Worm (Caenorhabditis elegans) whole organism, young adult: ENCODE measurements around the gene C06B3.1.

Experiments used
- D2030.7 ChIP-seq: fragments of 200-800 bp; sonication (Bioruptor generic); IDR thresholded peaks from 2 replicates; pipeline ENCODE4 v1.3.6; 2022; ENCODE audit warnings: missing genetic modification reagents, missing genetic modification characterization, missing compliant biosample characterization
- F22D6.2 ChIP-seq: sonication (generic microtip); optimal IDR thresholded peaks from 2 replicates; lab custom pipeline; 2016; ENCODE audit warnings: mild to moderate bottlenecking, missing genetic modification characterization, missing compliant biosample characterization
- F49E8.2 ChIP-seq: sonication (generic microtip); optimal IDR thresholded peaks from 3 replicates; lab custom pipeline; 2017; ENCODE audit warnings: missing genetic modification characterization, mild to moderate bottlenecking, missing compliant biosample characterization, antibody characterized with exemption, moderate library complexity; ENCODE audit not compliant: insufficient read depth
- F52B5.7 ChIP-seq: sonication (generic microtip); optimal IDR thresholded peaks from 2 replicates; lab custom pipeline; 2016; ENCODE audit warnings: mild to moderate bottlenecking, missing genetic modification characterization, missing compliant biosample characterization
- Y56A3A.18 ChIP-seq: fragments of 200-800 bp; sonication (Bioruptor generic); IDR thresholded peaks from 2 replicates; pipeline ENCODE4 v1.3.6; 2022; ENCODE audit warnings: missing genetic modification reagents, missing genetic modification characterization, missing compliant biosample characterization
- Y79H2A.3 ChIP-seq: fragments of 200-800 bp; sonication (Bioruptor generic); conservative IDR thresholded peaks from 2 replicates; pipeline ENCODE4 v1.3.6; 2022; ENCODE audit warnings: missing genetic modification reagents, missing genetic modification characterization, missing compliant biosample characterization
- akir-1 ChIP-seq: fragments of 200-800 bp; sonication (Bioruptor generic); optimal IDR thresholded peaks from 2 replicates; lab custom pipeline; 2018; ENCODE audit warnings: mild to moderate bottlenecking, missing genetic modification characterization, moderate library complexity, missing compliant biosample characterization
- ama-1 ChIP-seq, 3 experiments: fragments of 150-350 bp in 1 of 3; sonication (generic microtip) in 2 of 3; optimal IDR thresholded peaks; 2 replicates each; lab custom pipeline; 2014 to 2018; ENCODE audit warnings: missing biosample characterization in 2 of 3, missing genetic modification characterization in 2 of 3, missing genetic modification reagents in 2 of 3
- atf-7 ChIP-seq: sonication (generic microtip); optimal IDR thresholded peaks from 2 replicates; lab custom pipeline; 2017; ENCODE audit warnings: mild to moderate bottlenecking, missing genetic modification characterization, missing compliant biosample characterization
- bed-2 ChIP-seq: fragments of 200-800 bp; sonication (Bioruptor generic); IDR thresholded peaks from 2 replicates; pipeline ENCODE4 v1.3.6; 2022; ENCODE audit warnings: missing genetic modification reagents, missing genetic modification characterization, missing compliant biosample characterization
- ceh-27 ChIP-seq: fragments of 200-800 bp; sonication (Bioruptor generic); optimal IDR thresholded peaks from 2 replicates; lab custom pipeline; 2018; ENCODE audit warnings: mild to moderate bottlenecking, missing genetic modification characterization, moderate library complexity, missing compliant biosample characterization
- ceh-58 ChIP-seq: fragments of 200-800 bp; sonication (Bioruptor generic); IDR thresholded peaks from 2 replicates; pipeline ENCODE4 v1.3.6; 2022; ENCODE audit warnings: missing genetic modification characterization, missing compliant biosample characterization
- ceh-91 ChIP-seq: fragments of 200-800 bp; sonication (Bioruptor generic); IDR thresholded peaks from 2 replicates; pipeline ENCODE4 v1.3.6; 2022; ENCODE audit warnings: missing genetic modification reagents, missing genetic modification characterization, missing compliant biosample characterization
- chd-7 ChIP-seq: sonication (generic microtip); optimal IDR thresholded peaks from 2 replicates; lab custom pipeline; 2016; ENCODE audit warnings: mild to moderate bottlenecking, missing genetic modification characterization, moderate library complexity, missing compliant biosample characterization
- dpff-1 ChIP-seq: sonication (generic microtip); optimal IDR thresholded peaks from 2 replicates; lab custom pipeline; 2017; ENCODE audit warnings: mild to moderate bottlenecking, missing genetic modification characterization, missing compliant biosample characterization
- efl-1 ChIP-seq: fragments of 150-350 bp; optimal IDR thresholded peaks from 2 replicates; lab custom pipeline; 2014; ENCODE audit warnings: missing biosample characterization, missing genetic modification reagents, missing genetic modification characterization
- egl-18 ChIP-seq: fragments of 200-800 bp; sonication (Bioruptor generic); IDR thresholded peaks from 2 replicates; pipeline ENCODE4 v1.3.6; 2022; ENCODE audit warnings: missing genetic modification reagents, missing genetic modification characterization, missing compliant biosample characterization
- gei-17 ChIP-seq: fragments of 200-800 bp; sonication (Bioruptor generic); optimal IDR thresholded peaks from 2 replicates; lab custom pipeline; 2018; ENCODE audit warnings: mild to moderate bottlenecking, missing genetic modification characterization, missing compliant biosample characterization
- him-1 ChIP-seq: sonication (generic microtip); optimal IDR thresholded peaks from 2 replicates; lab custom pipeline; 2016; ENCODE audit warnings: missing genotype, missing genetic modification reagents, missing genetic modification characterization, missing compliant biosample characterization
- hmg-1.2 ChIP-seq: fragments of 200-800 bp; sonication (Bioruptor generic); IDR thresholded peaks from 2 replicates; pipeline ENCODE4 v1.3.6; 2022; ENCODE audit warnings: missing genetic modification reagents, missing genetic modification characterization, missing compliant biosample characterization
- let-526 ChIP-seq: fragments of 200-800 bp; sonication (Bioruptor generic); IDR thresholded peaks from 2 replicates; pipeline ENCODE4 v1.3.6; 2022; ENCODE audit warnings: missing genetic modification reagents, missing genetic modification characterization, missing compliant biosample characterization
- lin-35 ChIP-seq, 3 experiments: fragments of 150-350 bp in 2 of 3; sonication (generic microtip) in 1 of 3; optimal IDR thresholded peaks; 2 replicates each; lab custom pipeline; 2014 to 2018; ENCODE audit warnings: missing biosample characterization in 3 of 3, missing genetic modification characterization in 3 of 3, missing genetic modification reagents in 3 of 3
- lin-40 ChIP-seq: sonication (generic microtip); optimal IDR thresholded peaks from 2 replicates; lab custom pipeline; 2016; ENCODE audit warnings: missing genetic modification characterization, mild to moderate bottlenecking, missing compliant biosample characterization, missing genotype, missing genetic modification reagents
- madf-10 ChIP-seq: sonication (generic microtip); optimal IDR thresholded peaks from 2 replicates; lab custom pipeline; 2016; ENCODE audit warnings: mild to moderate bottlenecking, missing genetic modification characterization, missing compliant biosample characterization
- madf-3 ChIP-seq: fragments of 200-800 bp; sonication (Bioruptor generic); IDR thresholded peaks from 2 replicates; pipeline ENCODE4 v1.3.6; 2022; ENCODE audit warnings: missing genetic modification reagents, missing genetic modification characterization, missing compliant biosample characterization
- mel-28 ChIP-seq: sonication (generic microtip); optimal IDR thresholded peaks from 2 replicates; lab custom pipeline; 2016; ENCODE audit warnings: borderline replicate concordance, mild to moderate bottlenecking, missing genetic modification characterization, missing compliant biosample characterization
- mes-4 ChIP-seq: sonication (generic microtip); optimal IDR thresholded peaks from 2 replicates; lab custom pipeline; 2016; ENCODE audit warnings: missing genotype, missing genetic modification characterization, missing compliant biosample characterization
- mxl-1 ChIP-seq: sonication (generic microtip); optimal IDR thresholded peaks from 2 replicates; lab custom pipeline; 2016; ENCODE audit warnings: missing genetic modification characterization, missing compliant biosample characterization
- nfya-1 ChIP-seq: sonication (generic microtip); optimal IDR thresholded peaks from 2 replicates; lab custom pipeline; 2017; ENCODE audit warnings: antibody characterized with exemption, missing compliant biosample characterization, missing genetic modification characterization, borderline replicate concordance; ENCODE audit not compliant: insufficient read depth
- nfya-2 ChIP-seq: fragments of 200-800 bp; sonication (Bioruptor generic); IDR thresholded peaks from 2 replicates; pipeline ENCODE4 v1.3.6; 2022; ENCODE audit warnings: missing genetic modification reagents, missing genetic modification characterization, missing compliant biosample characterization
- nfyb-1 ChIP-seq: fragments of 200-800 bp; sonication (Bioruptor generic); IDR thresholded peaks from 2 replicates; pipeline ENCODE4 v1.3.6; 2022; ENCODE audit warnings: missing genetic modification reagents, missing genetic modification characterization, missing compliant biosample characterization
- nhr-120 ChIP-seq: fragments of 200-800 bp; sonication (Bioruptor generic); IDR thresholded peaks from 2 replicates; pipeline ENCODE4 v1.3.6; 2022; ENCODE audit warnings: missing genetic modification characterization, missing compliant biosample characterization
- rcor-1 ChIP-seq: fragments of 200-800 bp; sonication (Bioruptor generic); IDR thresholded peaks from 2 replicates; pipeline ENCODE4 v1.3.6; 2022; ENCODE audit warnings: missing genetic modification reagents, missing genetic modification characterization, missing compliant biosample characterization
- repo-1 ChIP-seq: sonication (generic microtip); optimal IDR thresholded peaks from 2 replicates; lab custom pipeline; 2017; ENCODE audit warnings: mild to moderate bottlenecking, missing genetic modification characterization, missing compliant biosample characterization
- rpc-1 ChIP-seq, 2 experiments: fragments of 150-350 bp in 1 of 2; sonication (generic microtip) in 1 of 2; optimal IDR thresholded peaks; 2 replicates each; lab custom pipeline; 2014 to 2018; ENCODE audit warnings: missing biosample characterization in 1 of 2, missing genetic modification characterization in 1 of 2, missing genetic modification reagents in 1 of 2, missing genotype in 1 of 2
- sdz-38 ChIP-seq: sonication (generic microtip); optimal IDR thresholded peaks from 2 replicates; lab custom pipeline; 2016; ENCODE audit warnings: missing genotype, missing genetic modification characterization, missing compliant biosample characterization
- sea-2 ChIP-seq: fragments of 200-800 bp; sonication (Bioruptor generic); IDR thresholded peaks from 2 replicates; pipeline ENCODE4 v1.3.6; 2022; ENCODE audit warnings: missing genetic modification characterization, missing compliant biosample characterization
- snpc-1.1 ChIP-seq: sonication (generic microtip); optimal IDR thresholded peaks from 2 replicates; lab custom pipeline; 2017; ENCODE audit warnings: missing genetic modification characterization, mild to moderate bottlenecking, missing compliant biosample characterization, antibody characterized with exemption, moderate library complexity, missing genotype, missing genetic modification reagents; ENCODE audit not compliant: insufficient read depth
- snpc-4 ChIP-seq, 5 experiments: fragments of 150-350 bp in 1 of 5; sonication (generic microtip) in 4 of 5; optimal IDR thresholded peaks; 2 replicates each; lab custom pipeline; 2014 to 2018; ENCODE audit warnings: missing genetic modification characterization in 5 of 5, missing biosample characterization in 3 of 5, antibody characterized with exemption in 2 of 5, mild to moderate bottlenecking in 2 of 5, missing compliant biosample characterization in 2 of 5, missing genotype in 2 of 5, moderate library complexity in 2 of 5, missing genetic modification reagents in 1 of 5
- tbp1 ChIP-seq: fragments of 200-800 bp; sonication (Bioruptor generic); optimal IDR thresholded peaks from 2 replicates; lab custom pipeline; 2018; ENCODE audit warnings: mild to moderate bottlenecking, missing genetic modification characterization, missing compliant biosample characterization
- tlf-1 ChIP-seq: fragments of 200-800 bp; sonication (Bioruptor generic); optimal IDR thresholded peaks from 2 replicates; lab custom pipeline; 2018; ENCODE audit warnings: mild to moderate bottlenecking, missing genetic modification characterization, missing compliant biosample characterization
- unc-62 ChIP-seq: fragments of 150-350 bp; optimal IDR thresholded peaks from 2 replicates; lab custom pipeline; 2014; ENCODE audit warnings: missing biosample characterization, missing genetic modification reagents, missing genetic modification characterization
- xnd-1 ChIP-seq: sonication (generic microtip); optimal IDR thresholded peaks from 2 replicates; lab custom pipeline; 2016; ENCODE audit warnings: missing genotype, missing genetic modification reagents, missing genetic modification characterization, missing compliant biosample characterization
- ztf-18 ChIP-seq: sonication (generic microtip); optimal IDR thresholded peaks from 2 replicates; lab custom pipeline; 2016; ENCODE audit warnings: missing genotype, mild to moderate bottlenecking, missing genetic modification characterization, missing compliant biosample characterization
- ztf-25 ChIP-seq: fragments of 200-800 bp; sonication (Bioruptor generic); IDR thresholded peaks from 2 replicates; pipeline ENCODE4 v1.3.6; 2022; ENCODE audit warnings: missing genetic modification reagents, missing genetic modification characterization, missing compliant biosample characterization
- ztf-26 ChIP-seq: sonication (generic microtip); optimal IDR thresholded peaks from 2 replicates; lab custom pipeline; 2017; ENCODE audit warnings: missing genetic modification characterization, missing compliant biosample characterization

C06B3.1 gene

DNA sequence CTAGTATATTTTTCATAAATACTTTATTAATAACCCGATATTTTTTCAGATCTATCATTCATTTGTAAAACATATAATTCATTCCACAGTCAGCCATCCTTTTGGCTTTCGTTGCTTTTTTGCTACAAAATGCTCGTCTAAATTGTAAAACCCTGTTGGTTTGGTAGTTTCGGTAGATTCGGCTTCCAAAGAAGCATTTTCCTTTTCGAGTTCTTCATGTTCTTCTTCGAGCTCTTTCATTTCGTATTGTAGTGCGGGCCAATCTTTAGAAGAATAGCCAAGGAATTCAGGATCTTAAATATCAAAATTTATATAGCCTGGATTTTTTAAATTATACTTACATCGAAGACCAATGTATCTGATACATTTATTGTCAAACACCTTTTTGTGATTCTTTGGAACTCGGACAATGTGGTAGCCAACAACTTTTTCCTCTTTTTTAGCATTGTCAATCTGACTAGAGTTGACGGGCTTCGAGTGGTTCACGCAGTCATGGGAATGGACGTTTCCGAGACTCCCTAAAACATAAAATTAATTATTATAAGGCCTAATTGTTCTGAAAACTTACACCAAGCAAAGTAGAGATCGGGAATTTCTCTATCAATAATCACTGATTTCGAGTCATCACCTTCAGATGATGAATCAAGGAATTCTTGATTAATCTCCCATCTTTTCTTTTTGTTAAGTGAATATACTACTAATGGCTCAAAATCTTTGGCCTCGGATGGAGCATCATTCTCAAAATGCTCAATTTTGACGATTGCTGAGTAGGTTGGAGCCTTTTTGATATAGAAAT lies 5.7 kb downstream of the C06B3.1 start:
- TF ChIP-seq mxl-1 (tag; lab: Kevin White, UChicago): no peak
- TF ChIP-seq Y79H2A.3 (GFP tag; lab: Robert Waterston, UW): peak; percentile 6; the same call in 1 of the 2 replicates
- no peak for TF ChIP-seq ceh-27 (GFP tag; lab: Kevin White, UChicago)
- TF ChIP-seq atf-7 (tag; lab: Kevin White, UChicago): no peak
- no peak for TF ChIP-seq lin-40
- TF ChIP-seq snpc-1.1 (tag; lab: Kevin White, UChicago): no peak
- no peak for TF ChIP-seq efl-1 (GFP tag; lab: Kevin White, UChicago)
- TF ChIP-seq Y56A3A.18 (GFP tag; lab: Robert Waterston, UW): peak; percentile 7; the same call in 1 of the 2 replicates
- no peak for TF ChIP-seq him-1
- TF ChIP-seq egl-18: no peak
- no peak for TF ChIP-seq xnd-1 (tag; lab: Kevin White, UChicago)
- TF ChIP-seq unc-62 (GFP tag; lab: Kevin White, UChicago): no peak
- TF ChIP-seq repo-1 (tag; lab: Kevin White, UChicago): no peak
- no peak for TF ChIP-seq tbp1 (GFP tag; lab: Kevin White, UChicago)
- peak; percentile 38 for TF ChIP-seq chd-7 (tag; lab: Kevin White, UChicago)
- no peak for TF ChIP-seq nfya-2
- TF ChIP-seq bed-2: no peak
- TF ChIP-seq ztf-25 (GFP tag; lab: Robert Waterston, UW): no peak
- no peak for TF ChIP-seq rcor-1 (GFP tag; lab: Robert Waterston, UW)
- no peak for TF ChIP-seq snpc-4 (GFP tag; optimal IDR thresholded peaks at IDR 0.05; lab: Kevin White, UChicago)
- TF ChIP-seq snpc-4 (tag; optimal IDR thresholded peaks at IDR 0.05; lab: Kevin White, UChicago): no peak
- peak; percentile 64 for TF ChIP-seq nfyb-1 (GFP tag; lab: Robert Waterston, UW)
- no peak for TF ChIP-seq ceh-91 (GFP tag; lab: Robert Waterston, UW)
- TF ChIP-seq sea-2 (GFP tag; lab: Robert Waterston, UW): no peak
- TF ChIP-seq nfya-1: no peak
- no peak for TF ChIP-seq mes-4
- no peak for TF ChIP-seq let-526 (GFP tag; lab: Robert Waterston, UW)
- peak in 1 of 3 experiments; percentile 39 for TF ChIP-seq lin-35 (GFP tag; optimal IDR thresholded peaks at IDR 0.05; lab: Kevin White, UChicago)
- no peak for TF ChIP-seq rpc-1 (optimal IDR thresholded peaks at IDR 0.05; lab: Kevin White, UChicago)
- no peak for TF ChIP-seq rpc-1 (tag; optimal IDR thresholded peaks at IDR 0.05; lab: Kevin White, UChicago)
- no peak for TF ChIP-seq gei-17 (GFP tag; lab: Kevin White, UChicago)
- TF ChIP-seq dpff-1: no peak
- 0 out of 2 replicates have a peak, but pooled peaks have one; percentile 27 for TF ChIP-seq madf-3 (GFP tag; lab: Robert Waterston, UW)
- no peak for TF ChIP-seq F49E8.2 (tag; lab: Kevin White, UChicago)
- TF ChIP-seq madf-10: no peak
- no peak for TF ChIP-seq hmg-1.2
- no peak for TF ChIP-seq ceh-58 (GFP tag; lab: Robert Waterston, UW)
- TF ChIP-seq mel-28 (tag; lab: Kevin White, UChicago): no peak
- TF ChIP-seq D2030.7: no peak
- TF ChIP-seq F22D6.2: no peak
- TF ChIP-seq F52B5.7 (tag; lab: Kevin White, UChicago): no peak
- no peak for TF ChIP-seq nhr-120 (GFP tag; lab: Robert Waterston, UW)
- no peak for TF ChIP-seq sdz-38
- no peak for TF ChIP-seq ztf-26 (tag; lab: Kevin White, UChicago)
- no peak for TF ChIP-seq ztf-18 (tag; lab: Kevin White, UChicago)
- no peak for TF ChIP-seq tlf-1 (GFP tag; lab: Kevin White, UChicago)
- TF ChIP-seq akir-1 (GFP tag; lab: Kevin White, UChicago): no peak
- peak; percentile 53 for TF ChIP-seq ama-1 (optimal IDR thresholded peaks at IDR 0.05; lab: Kevin White, UChicago)
- TF ChIP-seq ama-1 (GFP tag; optimal IDR thresholded peaks at IDR 0.05; lab: Kevin White, UChicago): no peak
